Fruit fly (Drosophila melanogaster) whole organism, embryonic: ENCODE measurements around the gene CG11791.
A peak's percentile ranks its signal among the peaks of the same experiment; 100 is the strongest.

ENCODE experiments used
- CG11085 ChIP-seq: fragments of 200-800 bp; sonication (Bioruptor generic); IDR thresholded peaks from 2 replicates; pipeline ENCODE4 v1.3.6; 2022; ENCODE audit warnings: missing biosample characterization, missing genetic modification characterization
- CG6254 ChIP-seq: fragments of 200-800 bp; sonication (Bioruptor generic); optimal IDR thresholded peaks from 3 replicates; lab custom pipeline; 2017; ENCODE audit warnings: mild to moderate bottlenecking, missing biosample characterization, missing genetic modification reagents, missing genetic modification characterization
- CG6683 ChIP-seq: fragments of 200-800 bp; sonication (Bioruptor generic); optimal IDR thresholded peaks from 2 replicates; lab custom pipeline; 2017; ENCODE audit warnings: missing biosample characterization, mild to moderate bottlenecking, missing genetic modification characterization, missing genetic modification reagents
- H15 ChIP-seq: fragments of 200-800 bp; sonication (Bioruptor generic); IDR thresholded peaks from 3 replicates; pipeline ENCODE4 v1.3.6; 2022; ENCODE audit warnings: missing biosample characterization, missing genetic modification characterization
- Hmx ChIP-seq: fragments of 200-800 bp; sonication (Bioruptor generic); optimal IDR thresholded peaks from 2 replicates; lab custom pipeline; 2016; ENCODE audit warnings: missing biosample characterization, missing genetic modification characterization
- NK7.1 ChIP-seq: fragments of 200-800 bp; sonication (Bioruptor generic); optimal IDR thresholded peaks from 3 replicates; lab custom pipeline; 2016; ENCODE audit warnings: missing biosample characterization, missing genetic modification characterization
- psq ChIP-seq: fragments of 200-800 bp; sonication (Bioruptor generic); optimal IDR thresholded peaks from 2 replicates; lab custom pipeline; 2017; ENCODE audit warnings: missing biosample characterization, missing genetic modification characterization
- pzg ChIP-seq: fragments of 200-800 bp; sonication (Bioruptor generic); optimal IDR thresholded peaks from 3 replicates; lab custom pipeline; 2018; ENCODE audit warnings: missing biosample characterization, mild to moderate bottlenecking, missing genetic modification characterization, moderate library complexity
- ro ChIP-seq: fragments of 200-800 bp; sonication (Bioruptor generic); IDR thresholded peaks from 2 replicates; pipeline ENCODE4 v1.3.6; 2022; ENCODE audit warnings: missing biosample characterization, missing genetic modification characterization
- row ChIP-seq: fragments of 200-800 bp; sonication (Bioruptor generic); IDR thresholded peaks from 3 replicates; pipeline ENCODE4 v1.3.6; 2022; ENCODE audit warnings: missing biosample characterization, missing genetic modification characterization
- tap ChIP-seq: fragments of 200-800 bp; optimal IDR thresholded peaks from 3 replicates; lab custom pipeline; 2019; ENCODE audit warnings: missing biosample characterization, mild to moderate bottlenecking, missing genetic modification characterization, moderate library complexity
- vvl ChIP-seq: fragments of 200-800 bp; sonication (Bioruptor generic); IDR thresholded peaks from 2 replicates; pipeline ENCODE4 v1.3.6; 2022; ENCODE audit warnings: missing biosample characterization, missing genetic modification characterization

DNA sequence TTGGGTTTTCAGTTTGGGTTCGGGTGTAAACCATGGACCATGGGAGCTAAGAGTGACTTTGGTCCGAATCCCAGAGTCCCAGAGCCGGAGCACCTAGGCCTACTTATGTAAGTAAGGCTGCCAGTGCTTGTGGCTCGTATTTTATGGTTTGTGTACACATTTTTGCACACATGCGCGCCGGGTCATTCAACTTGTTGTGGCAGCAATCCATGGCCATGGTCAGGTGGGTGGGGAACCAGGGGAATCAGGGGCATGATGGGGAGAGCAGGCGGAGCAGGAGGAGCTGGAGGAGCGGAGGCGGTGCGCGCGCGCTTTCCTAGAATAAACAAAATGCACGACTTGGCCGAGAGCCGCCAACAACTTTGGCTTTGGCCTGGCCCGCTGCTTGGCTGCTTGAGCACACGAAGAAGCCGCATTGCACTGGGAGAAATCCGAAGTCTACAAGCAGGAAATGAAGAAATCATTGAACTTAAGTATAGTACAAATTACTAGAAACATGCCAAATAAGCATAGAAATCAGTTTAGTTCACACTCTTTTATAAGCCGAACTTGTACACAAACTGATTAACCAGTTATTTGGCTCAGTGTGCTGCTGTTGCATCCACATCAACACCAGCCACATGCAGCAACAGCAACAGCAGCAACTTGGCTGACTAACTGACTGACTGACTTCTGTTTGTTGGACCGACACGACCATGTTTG lies 39.5 kb upstream of the CG11791 start:
- TF ChIP-seq psq (GFP tag; lab: Kevin White, UChicago) (no peak), row (GFP tag; lab: Robert Waterston, UW) (peak; percentile 14; the same call in 1 of the 3 replicates), CG6254 (GFP tag; lab: Kevin White, UChicago) (no peak), pzg (GFP tag; lab: Kevin White, UChicago) (no peak), CG11085 (GFP tag; lab: Robert Waterston, UW) (no peak), NK7.1 (GFP tag; lab: Kevin White, UChicago) (no peak), tap (tag; lab: Kevin White, UChicago) (no peak), Hmx (GFP tag; lab: Kevin White, UChicago) (no peak), vvl (GFP tag; lab: Robert Waterston, UW) (0 out of 2 replicates have a peak, but pooled peaks have one; percentile 27), H15 (GFP tag; lab: Robert Waterston, UW) (no peak), ro (GFP tag; lab: Robert Waterston, UW) (no peak), CG6683 (GFP tag; lab: Kevin White, UChicago) (no peak)
